Fruit fly (Drosophila melanogaster): ENCODE measurements around the gene CG44774.

- TF ChIP-seq lola (GFP tag; optimal IDR thresholded peaks at IDR 0.05) (peak in 1 of 3 experiments; percentile 100), eve (GFP tag; optimal IDR thresholded peaks at IDR 0.05) (peak in 1 of 2 experiments; percentile 74), ttk (GFP tag; IDR thresholded peaks at IDR 0.05) (peak; percentile 100), HLHmδ (GFP tag; optimal IDR thresholded peaks at IDR 0.05) (no peak), psq (GFP tag; optimal IDR thresholded peaks at IDR 0.05) (peak; percentile 99), tup (GFP tag; optimal IDR thresholded peaks at IDR 0.05) (peak; percentile 99), dati (GFP tag; IDR thresholded peaks at IDR 0.05) (peak; percentile 99), CG16779 (GFP tag; IDR thresholded peaks at IDR 0.05) (peak; percentile 100)
These were observed 27.7 kb downstream of the CG44774 start for dm6 chrX:4909938-4910778.
